Worm (Caenorhabditis elegans) whole organism, L1 larva: ENCODE data around the gene raga-1.
A peak's percentile ranks its signal among the peaks of the same experiment; 100 is the strongest.

ENCODE experiments used
- C16A3.4 ChIP-seq: fragments of 150-350 bp; optimal IDR thresholded peaks from 2 replicates; lab custom pipeline; 2014; ENCODE audit warnings: missing biosample characterization, missing genetic modification characterization
- aly-2 ChIP-seq: fragments of 150-350 bp; optimal IDR thresholded peaks from 2 replicates; lab custom pipeline; 2014; ENCODE audit warnings: missing biosample characterization, missing genetic modification characterization
- blmp-1 ChIP-seq: fragments of 150-350 bp; optimal IDR thresholded peaks from 2 replicates; lab custom pipeline; 2014; ENCODE audit warnings: missing biosample characterization, missing genetic modification characterization
- ceh-90 ChIP-seq: sonication (generic microtip); optimal IDR thresholded peaks from 2 replicates; lab custom pipeline; 2016; ENCODE audit warnings: missing genetic modification characterization, missing compliant biosample characterization
- dpl-1 ChIP-seq, 3 experiments: fragments of 150-350 bp in 2 of 3; sonication (generic microtip) in 1 of 3; optimal IDR thresholded peaks; 2 replicates each; lab custom pipeline; 2014 to 2017; ENCODE audit warnings: missing biosample characterization in 3 of 3, missing genetic modification characterization in 3 of 3, missing genetic modification reagents in 3 of 3
- dsc-1 ChIP-seq: sonication (generic microtip); optimal IDR thresholded peaks from 2 replicates; lab custom pipeline; 2016; ENCODE audit warnings: mild to moderate bottlenecking, missing genetic modification characterization, missing compliant biosample characterization
- efl-1 ChIP-seq, 4 experiments: fragments of 150-350 bp; optimal IDR thresholded peaks in 3 of 4; peaks in 1 of 4; 1 replicate in 1 of 4; 2 replicates in 3 of 4; lab custom pipeline; 2014; ENCODE audit warnings: missing biosample characterization in 2 of 4, missing genetic modification characterization in 2 of 4, missing genetic modification reagents in 2 of 4
- egl-13 ChIP-seq: sonication (generic microtip); optimal IDR thresholded peaks from 2 replicates; lab custom pipeline; 2016; ENCODE audit warnings: missing genotype, missing genetic modification reagents, missing genetic modification characterization, missing compliant biosample characterization
- elt-2 ChIP-seq: sonication (generic microtip); optimal IDR thresholded peaks from 2 replicates; lab custom pipeline; 2016; ENCODE audit warnings: missing genetic modification characterization, mild to moderate bottlenecking, inconsistent platforms, missing compliant biosample characterization, missing genetic modification reagents
- elt-3 ChIP-seq, 6 experiments: fragments of 150-350 bp in 1 of 6; sonication (generic microtip); optimal IDR thresholded peaks; 2 replicates each; lab custom pipeline; 2017 to 2018; ENCODE audit warnings: missing biosample characterization in 6 of 6, missing genetic modification characterization in 6 of 6, inconsistent platforms in 1 of 6
- ets-5 ChIP-seq: fragments of 200-800 bp; sonication (Bioruptor generic); IDR thresholded peaks from 2 replicates; pipeline ENCODE4 v1.3.6; 2022; ENCODE audit warnings: missing genetic modification characterization, missing compliant biosample characterization
- fkh-10 ChIP-seq: sonication (generic microtip); optimal IDR thresholded peaks from 2 replicates; lab custom pipeline; 2017; ENCODE audit warnings: missing biosample characterization, missing genetic modification reagents, missing genetic modification characterization
- fkh-4 ChIP-seq: sonication (generic microtip); optimal IDR thresholded peaks from 2 replicates; lab custom pipeline; 2016; ENCODE audit warnings: missing compliant biosample characterization, missing genetic modification characterization, borderline replicate concordance
- grh-1 ChIP-seq: fragments of 200-800 bp; sonication (Bioruptor generic); IDR thresholded peaks from 2 replicates; pipeline ENCODE4 v1.3.6; 2022; ENCODE audit warnings: missing genetic modification reagents, missing genetic modification characterization, missing compliant biosample characterization
- irx-1 ChIP-seq: sonication (generic microtip); optimal IDR thresholded peaks from 2 replicates; lab custom pipeline; 2016; ENCODE audit warnings: missing genetic modification characterization, missing compliant biosample characterization
- lin-14 ChIP-seq: fragments of 200-800 bp; sonication (Bioruptor generic); optimal IDR thresholded peaks from 2 replicates; lab custom pipeline; 2018; ENCODE audit warnings: mild to moderate bottlenecking, missing genetic modification characterization, moderate library complexity, missing compliant biosample characterization
- lin-35 ChIP-seq, 2 experiments: fragments of 150-350 bp; optimal IDR thresholded peaks; 2 replicates each; lab custom pipeline; 2014; ENCODE audit warnings: missing biosample characterization in 2 of 2, missing genetic modification characterization in 2 of 2, missing genetic modification reagents in 2 of 2
- lin-39 ChIP-seq: fragments of 150-350 bp; optimal IDR thresholded peaks from 2 replicates; lab custom pipeline; 2014; ENCODE audit warnings: missing biosample characterization, missing genetic modification reagents, missing genetic modification characterization
- lir-3 ChIP-seq: sonication (generic microtip); optimal IDR thresholded peaks from 2 replicates; lab custom pipeline; 2016; ENCODE audit warnings: mild to moderate bottlenecking, missing genetic modification characterization, moderate library complexity, missing compliant biosample characterization; ENCODE audit not compliant: poor library complexity
- lsy-2 ChIP-seq, 2 experiments: fragments of 150-350 bp; optimal IDR thresholded peaks; 2 replicates each; lab custom pipeline; 2014; ENCODE audit warnings: missing biosample characterization in 2 of 2, missing genetic modification characterization in 2 of 2
- mep-1 ChIP-seq: fragments of 150-350 bp; optimal IDR thresholded peaks from 2 replicates; lab custom pipeline; 2014; ENCODE audit warnings: missing biosample characterization, missing genetic modification characterization
- nhr-19 ChIP-seq: fragments of 200-800 bp; sonication (Bioruptor generic); conservative IDR thresholded peaks from 2 replicates; pipeline ENCODE4 v1.3.6; 2022; ENCODE audit warnings: missing genetic modification characterization, missing compliant biosample characterization
- nhr-20 ChIP-seq: sonication (generic microtip); optimal IDR thresholded peaks from 2 replicates; lab custom pipeline; 2016; ENCODE audit warnings: mild to moderate bottlenecking, missing genetic modification characterization, missing compliant biosample characterization
- nhr-28 ChIP-seq: fragments of 150-350 bp; optimal IDR thresholded peaks from 2 replicates; lab custom pipeline; 2014; ENCODE audit warnings: missing biosample characterization, missing genetic modification characterization
- nhr-47 ChIP-seq: sonication (generic microtip); optimal IDR thresholded peaks from 2 replicates; lab custom pipeline; 2016; ENCODE audit warnings: mild to moderate bottlenecking, missing genetic modification characterization, moderate library complexity, missing compliant biosample characterization
- nhr-71 ChIP-seq: sonication (generic microtip); optimal IDR thresholded peaks from 2 replicates; lab custom pipeline; 2016; ENCODE audit warnings: mild to moderate bottlenecking, missing genetic modification characterization, moderate library complexity, missing compliant biosample characterization
- nhr-76 ChIP-seq: sonication (generic microtip); optimal IDR thresholded peaks from 2 replicates; lab custom pipeline; 2017; ENCODE audit warnings: missing biosample characterization, missing genetic modification characterization
- nhr-84 ChIP-seq: sonication (generic microtip); optimal IDR thresholded peaks from 2 replicates; lab custom pipeline; 2017; ENCODE audit warnings: missing biosample characterization, missing genetic modification characterization
- nhr-85 ChIP-seq: sonication (generic microtip); peaks from one replicate; lab custom pipeline; 2016; ENCODE audit warnings: missing genetic modification characterization, inconsistent platforms, missing compliant biosample characterization
- nhr-90 ChIP-seq: sonication (generic microtip); optimal IDR thresholded peaks from 2 replicates; lab custom pipeline; 2016; ENCODE audit warnings: mild to moderate bottlenecking, missing genetic modification characterization, missing compliant biosample characterization; ENCODE audit not compliant: poor library complexity
- pqm-1 ChIP-seq: sonication (generic microtip); optimal IDR thresholded peaks from 3 replicates; lab custom pipeline; 2017; ENCODE audit warnings: missing biosample characterization, missing genetic modification characterization
- rnt-1 ChIP-seq: sonication (generic microtip); optimal IDR thresholded peaks from 2 replicates; lab custom pipeline; 2016; ENCODE audit warnings: mild to moderate bottlenecking, missing genetic modification characterization, moderate library complexity, missing compliant biosample characterization
- skn-1 ChIP-seq: fragments of 150-350 bp; optimal IDR thresholded peaks from 2 replicates; lab custom pipeline; 2014; ENCODE audit warnings: missing biosample characterization, missing genetic modification characterization
- snpc-4 ChIP-seq: fragments of 150-350 bp; optimal IDR thresholded peaks from 2 replicates; lab custom pipeline; 2014; ENCODE audit warnings: missing biosample characterization, missing genetic modification characterization
- snu-23 ChIP-seq: sonication (generic microtip); optimal IDR thresholded peaks from 2 replicates; lab custom pipeline; 2016; ENCODE audit warnings: missing genetic modification characterization, missing compliant biosample characterization
- sox-4 ChIP-seq: sonication (generic microtip); optimal IDR thresholded peaks from 2 replicates; lab custom pipeline; 2016; ENCODE audit warnings: missing genetic modification characterization, missing compliant biosample characterization
- swsn-7 ChIP-seq: sonication (generic microtip); optimal IDR thresholded peaks from 2 replicates; lab custom pipeline; 2016; ENCODE audit warnings: missing genetic modification characterization, missing compliant biosample characterization
- tbx-2 ChIP-seq: sonication (generic microtip); optimal IDR thresholded peaks from 2 replicates; lab custom pipeline; 2016; ENCODE audit warnings: missing genetic modification characterization, missing compliant biosample characterization
- unc-130 ChIP-seq: fragments of 150-350 bp; optimal IDR thresholded peaks from 2 replicates; lab custom pipeline; 2017; ENCODE audit warnings: missing biosample characterization, missing genetic modification characterization, inconsistent platforms
- unc-30 ChIP-seq: sonication (generic microtip); optimal IDR thresholded peaks from 2 replicates; lab custom pipeline; 2017; ENCODE audit warnings: missing biosample characterization, missing genetic modification characterization
- vab-15 ChIP-seq: sonication (generic microtip); optimal IDR thresholded peaks from 2 replicates; lab custom pipeline; 2017; ENCODE audit warnings: missing genotype, mild to moderate bottlenecking, missing genetic modification characterization, missing compliant biosample characterization
- xbp-1 ChIP-seq: sonication (generic microtip); optimal IDR thresholded peaks from 2 replicates; lab custom pipeline; 2016; ENCODE audit warnings: missing genetic modification characterization, missing compliant biosample characterization
- zag-1 ChIP-seq: fragments of 150-350 bp; optimal IDR thresholded peaks from 2 replicates; lab custom pipeline; 2014; ENCODE audit warnings: missing biosample characterization, missing genetic modification characterization
- zip-4 ChIP-seq: fragments of 200-800 bp; sonication (Bioruptor generic); optimal IDR thresholded peaks from 2 replicates; lab custom pipeline; 2018; ENCODE audit warnings: mild to moderate bottlenecking, missing genetic modification characterization, moderate library complexity, missing compliant biosample characterization
- ztf-11 ChIP-seq, 2 experiments: sonication (generic microtip); optimal IDR thresholded peaks; 2 replicates each; lab custom pipeline; 2016 to 2017; ENCODE audit warnings: missing genetic modification characterization in 2 of 2, missing biosample characterization in 1 of 2, missing compliant biosample characterization in 1 of 2

Gene raga-1

ce11 chrII:11288148-11288547, 13.0 kb upstream of the raga-1 start:
- TF ChIP-seq pqm-1 (no peak), efl-1 (optimal IDR thresholded peaks at IDR 0.05; lab: Kevin White, UChicago) (no peak), efl-1 (GFP tag; optimal IDR thresholded peaks at IDR 0.05 in 1 of 2; lab: Kevin White, UChicago) (peak in 1 of 2 experiments; percentile 56)

ce11 chrII:11290109-11290784, 10.9 kb upstream of the raga-1 start, which contains the start of gene C47G2.3:
TSS of gene C47G2.3 (minus strand) at chrII:11290159.
- TF ChIP-seq nhr-90 (tag; lab: Kevin White, UChicago) = peak; percentile 73
- TF ChIP-seq vab-15 (tag; lab: Kevin White, UChicago) = no peak
- peak; percentile 87 for TF ChIP-seq unc-130 (tag; lab: Kevin White, UChicago)
- no peak for TF ChIP-seq C16A3.4
- no peak for TF ChIP-seq nhr-84
- no peak for TF ChIP-seq nhr-76
- peak; percentile 55 for TF ChIP-seq nhr-20 (tag; lab: Kevin White, UChicago)
- peak; percentile 35 to 49 for TF ChIP-seq lsy-2 (tag; optimal IDR thresholded peaks at IDR 0.05; lab: Kevin White, UChicago)
- peak; percentile 47 for TF ChIP-seq irx-1 (tag; lab: Kevin White, UChicago)
- peak; percentile 60 for TF ChIP-seq nhr-47 (tag; lab: Kevin White, UChicago)
- TF ChIP-seq mep-1 = peak; percentile 4
- TF ChIP-seq aly-2 (tag; lab: Kevin White, UChicago) = no peak
- no peak for TF ChIP-seq ets-5 (GFP tag; lab: Robert Waterston, UW)
- no peak for TF ChIP-seq elt-3 (tag; optimal IDR thresholded peaks at IDR 0.05; lab: Kevin White, UChicago)
- TF ChIP-seq xbp-1 (tag; lab: Kevin White, UChicago) = peak; percentile 31
- TF ChIP-seq fkh-4 (tag; lab: Kevin White, UChicago) = peak; percentile 31
- TF ChIP-seq snpc-4 (tag; lab: Kevin White, UChicago) = no peak
- peak; percentile 59 for TF ChIP-seq dsc-1 (tag; lab: Kevin White, UChicago)
- peak; percentile 46 for TF ChIP-seq egl-13 (tag; lab: Kevin White, UChicago)
- no peak for TF ChIP-seq zag-1 (tag; lab: Kevin White, UChicago)
- peak; percentile 30 for TF ChIP-seq skn-1
- TF ChIP-seq zip-4 (GFP tag; lab: Kevin White, UChicago) = no peak
- peak; percentile 60 for TF ChIP-seq lir-3
- peak; percentile 75 for TF ChIP-seq ceh-90 (tag; lab: Kevin White, UChicago)
- peak; percentile 75 for TF ChIP-seq nhr-85 (tag; lab: Kevin White, UChicago)
- peak; percentile 41 for TF ChIP-seq lin-39 (tag; lab: Kevin White, UChicago)
- TF ChIP-seq swsn-7 (tag; lab: Kevin White, UChicago) = peak; percentile 27
- TF ChIP-seq nhr-19 = peak; percentile 52
- no peak for TF ChIP-seq pqm-1
- peak; percentile 7 for TF ChIP-seq nhr-28
- peak; percentile 54 to 90 for TF ChIP-seq lin-35 (GFP tag; optimal IDR thresholded peaks at IDR 0.05; lab: Kevin White, UChicago)
- peak; percentile 56 for TF ChIP-seq sox-4 (tag; lab: Kevin White, UChicago)
- peak; percentile 26 for TF ChIP-seq elt-2 (tag; lab: Kevin White, UChicago)
- TF ChIP-seq unc-30 = no peak
- no peak for TF ChIP-seq fkh-10
- peak in 1 of 2 experiments; percentile 64 for TF ChIP-seq ztf-11 (tag; optimal IDR thresholded peaks at IDR 0.05; lab: Kevin White, UChicago)
- TF ChIP-seq blmp-1 (tag; lab: Kevin White, UChicago) = peak; percentile 7
- TF ChIP-seq snu-23 = peak; percentile 48
- TF ChIP-seq tbx-2 (tag; lab: Kevin White, UChicago) = peak; percentile 37
- TF ChIP-seq lin-14 = peak; percentile 4
- TF ChIP-seq nhr-71 (tag; lab: Kevin White, UChicago) = peak; percentile 66
- TF ChIP-seq dpl-1 (GFP tag; optimal IDR thresholded peaks at IDR 0.05; lab: Kevin White, UChicago) = peak; percentile 73 to 86 (median 85)
- TF ChIP-seq grh-1 (GFP tag; lab: Robert Waterston, UW) = no peak
- TF ChIP-seq rnt-1 (tag; lab: Kevin White, UChicago) = peak; percentile 85
- peak; percentile 80 to 88 for TF ChIP-seq efl-1 (optimal IDR thresholded peaks at IDR 0.05; lab: Kevin White, UChicago)
- TF ChIP-seq efl-1 (GFP tag; optimal IDR thresholded peaks at IDR 0.05 in 1 of 2; lab: Kevin White, UChicago) = peak; percentile 86 to 99
- TF ChIP-seq, all 84 proteins: peak for 31
